Worm (Caenorhabditis elegans) whole organism, late embryonic: ENCODE measurements around the gene spp-12.

Experiments
- C38D4.7 ChIP-seq: fragments of 200-800 bp; sonication (Bioruptor generic); optimal IDR thresholded peaks from 2 replicates; lab custom pipeline; 2018; ENCODE audit warnings: mild to moderate bottlenecking, missing genetic modification characterization, moderate library complexity, missing compliant biosample characterization
- F13H6.1 ChIP-seq: sonication (generic microtip); optimal IDR thresholded peaks from 2 replicates; lab custom pipeline; 2016; ENCODE audit warnings: missing genetic modification characterization, missing compliant biosample characterization
- Y22D7AL.16 ChIP-seq: sonication (generic microtip); optimal IDR thresholded peaks from 2 replicates; lab custom pipeline; 2016; ENCODE audit warnings: missing genetic modification characterization, missing compliant biosample characterization
- ceh-24 ChIP-seq: sonication (generic microtip); optimal IDR thresholded peaks from 2 replicates; lab custom pipeline; 2016; ENCODE audit warnings: mild to moderate bottlenecking, missing genetic modification characterization, missing compliant biosample characterization
- ceh-30 ChIP-seq: fragments of 150-350 bp; optimal IDR thresholded peaks from 2 replicates; lab custom pipeline; 2014; ENCODE audit warnings: missing biosample characterization, missing genetic modification characterization
- ceh-31 ChIP-seq: sonication (generic microtip); optimal IDR thresholded peaks from 2 replicates; lab custom pipeline; 2016; ENCODE audit warnings: missing genetic modification characterization, missing compliant biosample characterization
- ceh-45 ChIP-seq: fragments of 200-800 bp; sonication (Bioruptor generic); IDR thresholded peaks from 2 replicates; pipeline ENCODE4 v1.3.6; 2022; ENCODE audit warnings: missing genetic modification reagents, missing genetic modification characterization, missing compliant biosample characterization
- ceh-48 ChIP-seq: sonication (generic microtip); optimal IDR thresholded peaks from 2 replicates; lab custom pipeline; 2016; ENCODE audit warnings: missing genetic modification characterization, inconsistent platforms, missing compliant biosample characterization
- che-1 ChIP-seq: sonication (generic microtip); optimal IDR thresholded peaks from 2 replicates; lab custom pipeline; 2016; ENCODE audit warnings: mild to moderate bottlenecking, missing genetic modification characterization, missing compliant biosample characterization
- dmd-4 ChIP-seq: sonication (generic microtip); optimal IDR thresholded peaks from 2 replicates; lab custom pipeline; 2016; ENCODE audit warnings: borderline replicate concordance, missing genetic modification characterization, missing compliant biosample characterization
- dve-1 ChIP-seq: sonication (generic microtip); optimal IDR thresholded peaks from 2 replicates; lab custom pipeline; 2017; ENCODE audit warnings: antibody characterized with exemption, mild to moderate bottlenecking, missing genetic modification characterization, missing compliant biosample characterization
- elt-2 ChIP-seq: sonication (generic microtip); optimal IDR thresholded peaks from 2 replicates; lab custom pipeline; 2016; ENCODE audit warnings: missing genetic modification reagents, missing genetic modification characterization, missing compliant biosample characterization
- elt-4 ChIP-seq: sonication (generic microtip); optimal IDR thresholded peaks from 2 replicates; lab custom pipeline; 2016; ENCODE audit warnings: missing genetic modification characterization, missing compliant biosample characterization
- ets-4 ChIP-seq: sonication (generic microtip); optimal IDR thresholded peaks from 2 replicates; lab custom pipeline; 2016; ENCODE audit warnings: missing genetic modification characterization, missing compliant biosample characterization
- eyg-1 ChIP-seq: sonication (generic microtip); optimal IDR thresholded peaks from 2 replicates; lab custom pipeline; 2016; ENCODE audit warnings: missing genotype, missing genetic modification characterization, missing compliant biosample characterization
- fax-1 ChIP-seq: sonication (generic microtip); optimal IDR thresholded peaks from 2 replicates; lab custom pipeline; 2016; ENCODE audit warnings: missing genotype, missing genetic modification characterization, missing compliant biosample characterization
- fkh-10 ChIP-seq: fragments of 150-350 bp; optimal IDR thresholded peaks from 2 replicates; lab custom pipeline; 2014; ENCODE audit warnings: missing biosample characterization, missing genetic modification reagents, missing genetic modification characterization
- fkh-6 ChIP-seq: sonication (generic microtip); optimal IDR thresholded peaks from 2 replicates; lab custom pipeline; 2016; ENCODE audit warnings: missing genetic modification characterization, missing compliant biosample characterization
- gmeb-2 ChIP-seq: sonication (generic microtip); optimal IDR thresholded peaks from 2 replicates; lab custom pipeline; 2016; ENCODE audit warnings: missing genetic modification characterization, inconsistent platforms, missing compliant biosample characterization
- hlh-15 ChIP-seq: sonication (generic microtip); optimal IDR thresholded peaks from 2 replicates; lab custom pipeline; 2016; ENCODE audit warnings: missing genetic modification characterization, missing compliant biosample characterization
- hlh-6 ChIP-seq: sonication (generic microtip); optimal IDR thresholded peaks from 2 replicates; lab custom pipeline; 2016; ENCODE audit warnings: missing genotype, missing genetic modification characterization, missing compliant biosample characterization
- hlh-8 ChIP-seq: sonication (generic microtip); optimal IDR thresholded peaks from 2 replicates; lab custom pipeline; 2016; ENCODE audit warnings: missing genotype, missing genetic modification characterization, missing compliant biosample characterization
- nfya-1 ChIP-seq: sonication (generic microtip); optimal IDR thresholded peaks from 2 replicates; lab custom pipeline; 2017; ENCODE audit warnings: missing genetic modification characterization, mild to moderate bottlenecking, missing compliant biosample characterization, antibody characterized with exemption, moderate library complexity
- nhr-11 ChIP-seq: fragments of 150-350 bp; optimal IDR thresholded peaks from 2 replicates; lab custom pipeline; 2014; ENCODE audit warnings: missing biosample characterization, missing genetic modification characterization
- nhr-232 ChIP-seq: sonication (generic microtip); optimal IDR thresholded peaks from 2 replicates; lab custom pipeline; 2016; ENCODE audit warnings: missing genetic modification characterization, missing compliant biosample characterization
- npax-4 ChIP-seq: sonication (generic microtip); optimal IDR thresholded peaks from 2 replicates; lab custom pipeline; 2016; ENCODE audit warnings: missing genetic modification characterization, missing compliant biosample characterization
- odd-2 ChIP-seq: sonication (generic microtip); optimal IDR thresholded peaks from 2 replicates; lab custom pipeline; 2017; ENCODE audit warnings: antibody characterized with exemption, mild to moderate bottlenecking, missing genetic modification characterization, missing compliant biosample characterization
- pat-9 ChIP-seq: fragments of 200-800 bp; sonication (Bioruptor generic); optimal IDR thresholded peaks from 2 replicates; lab custom pipeline; 2018; ENCODE audit warnings: mild to moderate bottlenecking, missing genetic modification characterization, moderate library complexity, missing compliant biosample characterization
- pax-1 ChIP-seq: fragments of 150-350 bp; optimal IDR thresholded peaks from 2 replicates; lab custom pipeline; 2014; ENCODE audit warnings: missing biosample characterization, missing genetic modification characterization
- pha-2 ChIP-seq: sonication (generic microtip); optimal IDR thresholded peaks from 2 replicates; lab custom pipeline; 2017; ENCODE audit warnings: mild to moderate bottlenecking, missing genetic modification characterization, missing compliant biosample characterization
- pqm-1 ChIP-seq: sonication (generic microtip); optimal IDR thresholded peaks from 2 replicates; lab custom pipeline; 2016; ENCODE audit warnings: missing genetic modification characterization, missing compliant biosample characterization
- pros-1 ChIP-seq: fragments of 150-350 bp; optimal IDR thresholded peaks from 2 replicates; lab custom pipeline; 2014; ENCODE audit warnings: missing biosample characterization, missing genetic modification reagents, missing genetic modification characterization
- sox-2 ChIP-seq: fragments of 200-800 bp; sonication (Bioruptor generic); IDR thresholded peaks from 2 replicates; pipeline ENCODE4 v1.3.6; 2022; ENCODE audit warnings: missing genetic modification reagents, missing genetic modification characterization, missing compliant biosample characterization
- sox-4 ChIP-seq: sonication (generic microtip); optimal IDR thresholded peaks from 2 replicates; lab custom pipeline; 2017; ENCODE audit warnings: mild to moderate bottlenecking, missing genetic modification characterization, inconsistent platforms, missing compliant biosample characterization
- tbx-7 ChIP-seq: sonication (generic microtip); optimal IDR thresholded peaks from 2 replicates; lab custom pipeline; 2016; ENCODE audit warnings: missing genotype, missing genetic modification characterization, missing compliant biosample characterization
- ttx-3 ChIP-seq: sonication (generic microtip); optimal IDR thresholded peaks from 2 replicates; lab custom pipeline; 2016; ENCODE audit warnings: missing genetic modification reagents, missing genetic modification characterization, missing compliant biosample characterization
- unc-55 ChIP-seq: sonication (generic microtip); optimal IDR thresholded peaks from 2 replicates; lab custom pipeline; 2017; ENCODE audit warnings: missing biosample characterization, missing genetic modification reagents, missing genetic modification characterization
- unc-86 ChIP-seq: sonication (generic microtip); optimal IDR thresholded peaks from 2 replicates; lab custom pipeline; 2016; ENCODE audit warnings: missing genetic modification characterization, missing compliant biosample characterization
- zip-5 ChIP-seq: sonication (generic microtip); optimal IDR thresholded peaks from 2 replicates; lab custom pipeline; 2016; ENCODE audit warnings: missing genetic modification characterization, missing compliant biosample characterization

Gene spp-12

DNA sequence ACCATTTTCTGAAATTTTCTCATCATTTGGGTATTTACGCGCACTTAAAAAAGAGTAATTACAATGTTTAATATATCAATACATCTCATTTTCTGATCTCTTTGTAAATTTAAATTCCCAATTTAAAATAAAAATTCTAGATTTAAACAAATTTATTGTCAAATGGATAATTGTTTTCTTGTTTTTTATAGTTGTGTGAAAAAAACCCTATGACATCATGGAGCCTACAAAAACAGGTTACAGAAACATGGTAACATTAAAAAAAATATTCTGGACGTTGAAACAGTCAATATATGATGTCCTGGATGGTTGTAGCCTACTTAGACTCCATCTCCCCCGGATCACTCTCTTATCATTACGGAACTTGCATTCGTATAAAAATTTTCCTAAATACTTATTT is at the start of gene spp-12:
Gene spp-12, plus strand, starts transcription at position 301 of the 400 bp plus-strand sequence.
- TF ChIP-seq nhr-232 (no peak), elt-4 (tag; lab: Kevin White, UChicago) (no peak), hlh-15 (tag; lab: Kevin White, UChicago) (no peak), unc-86 (tag; lab: Kevin White, UChicago) (no peak), hlh-8 (tag; lab: Kevin White, UChicago) (no peak), elt-2 (tag; lab: Kevin White, UChicago) (no peak), Y22D7AL.16 (tag; lab: Kevin White, UChicago) (no peak), ceh-48 (tag; lab: Kevin White, UChicago) (no peak), eyg-1 (tag; lab: Kevin White, UChicago) (no peak), tbx-7 (tag; lab: Kevin White, UChicago) (no peak), fkh-10 (GFP tag; lab: Kevin White, UChicago) (no peak), dve-1 (no peak), gmeb-2 (tag; lab: Kevin White, UChicago) (no peak), fkh-6 (tag; lab: Kevin White, UChicago) (no peak), nhr-11 (no peak), ttx-3 (tag; lab: Kevin White, UChicago) (no peak), unc-55 (GFP tag; lab: Kevin White, UChicago) (no peak), fax-1 (tag; lab: Kevin White, UChicago) (no peak), pat-9 (tag; lab: Kevin White, UChicago) (no peak)

DNA sequence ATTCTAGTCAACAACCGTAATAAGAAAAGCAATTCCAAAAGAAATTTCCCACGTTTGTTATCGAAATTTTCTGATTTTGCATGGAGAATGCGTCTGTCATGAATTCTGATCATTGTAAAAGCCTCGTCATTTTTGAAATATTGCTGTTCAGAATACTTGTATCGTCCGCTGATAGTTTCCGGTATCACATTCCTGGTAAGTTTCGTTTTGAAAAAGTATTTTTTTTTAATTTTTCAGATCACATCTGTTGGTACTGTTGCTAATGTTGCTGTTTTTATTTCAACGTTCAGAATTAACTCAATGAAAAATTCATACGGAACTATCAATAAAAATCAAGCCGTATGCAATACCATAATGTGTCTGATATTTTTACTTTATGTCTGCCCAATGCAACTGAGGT is 48.7 kb upstream of the spp-12 start, which contains the start of gene srx-17:
Gene srx-17, plus strand, starts transcription at position 301 of the 400 bp plus-strand sequence.
- TF ChIP-seq dmd-4 (tag; lab: Kevin White, UChicago) (no peak), pax-1 (tag; lab: Kevin White, UChicago) (no peak), ceh-48 (tag; lab: Kevin White, UChicago) (no peak), pat-9 (tag; lab: Kevin White, UChicago) (no peak), pqm-1 (tag; lab: Kevin White, UChicago) (no peak), npax-4 (tag; lab: Kevin White, UChicago) (no peak), fkh-10 (GFP tag; lab: Kevin White, UChicago) (no peak), pha-2 (tag; lab: Kevin White, UChicago) (no peak), ceh-24 (no peak), ceh-31 (tag; lab: Kevin White, UChicago) (no peak), sox-2 (no peak), elt-4 (tag; lab: Kevin White, UChicago) (no peak)

DNA sequence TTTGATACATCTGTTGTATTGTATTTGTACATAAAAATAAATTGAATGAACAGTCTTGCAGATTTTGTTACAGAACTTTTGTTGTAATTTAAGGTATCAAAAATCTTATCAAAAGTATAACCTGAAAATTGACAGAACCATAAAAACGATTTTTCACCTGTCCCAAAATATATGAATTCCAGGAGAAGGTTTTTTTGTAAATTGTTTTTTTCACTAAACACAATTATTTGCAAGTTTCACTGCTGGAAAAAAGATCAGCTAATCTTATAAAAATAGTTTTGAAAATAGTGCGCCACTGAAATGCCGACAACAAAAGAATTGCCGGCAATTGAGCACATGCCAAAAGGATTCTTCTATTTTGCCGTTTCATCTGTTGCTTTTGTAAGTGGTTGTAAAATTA is 46.5 kb upstream of the spp-12 start, which contains the start of gene srx-130:
Gene srx-130, plus strand, starts transcription at position 301 of the 400 bp plus-strand sequence.
- TF ChIP-seq unc-86 (tag; lab: Kevin White, UChicago): no peak
- no peak for TF ChIP-seq odd-2
- TF ChIP-seq hlh-8 (tag; lab: Kevin White, UChicago): no peak
- no peak for TF ChIP-seq gmeb-2 (tag; lab: Kevin White, UChicago)
- no peak for TF ChIP-seq F13H6.1 (tag; lab: Kevin White, UChicago)
- no peak for TF ChIP-seq ceh-45 (GFP tag; lab: Robert Waterston, UW)
- no peak for TF ChIP-seq nhr-232
- TF ChIP-seq hlh-6 (tag; lab: Kevin White, UChicago): no peak
- TF ChIP-seq C38D4.7 (GFP tag; lab: Kevin White, UChicago): no peak
- no peak for TF ChIP-seq che-1 (tag; lab: Kevin White, UChicago)
- TF ChIP-seq unc-55 (GFP tag; lab: Kevin White, UChicago): no peak

DNA sequence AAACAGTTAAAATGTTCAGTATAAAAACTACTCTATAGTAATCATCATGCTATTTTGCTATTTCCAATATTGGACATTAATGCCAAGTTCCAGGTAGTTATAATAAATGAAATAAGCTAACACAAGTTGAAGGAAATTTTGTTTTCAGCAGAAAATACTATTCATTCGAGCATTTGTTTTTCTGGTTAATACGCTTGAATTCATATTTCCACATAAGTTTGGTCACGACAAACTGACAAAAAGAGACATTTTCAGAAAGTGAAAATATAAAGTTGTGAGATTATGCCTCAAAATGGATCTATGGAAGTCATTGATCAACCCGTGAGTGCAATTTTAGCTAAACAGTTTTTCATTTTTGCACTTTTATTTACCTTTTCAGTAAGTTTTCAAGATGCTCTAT is 44.5 kb upstream of the spp-12 start, which contains the start of gene srx-131:
Gene srx-131, plus strand, starts transcription at position 301 of the 400 bp plus-strand sequence.
- TF ChIP-seq sox-4 (tag; lab: Kevin White, UChicago): no peak
- no peak for TF ChIP-seq hlh-6 (tag; lab: Kevin White, UChicago)
- no peak for TF ChIP-seq ets-4 (tag; lab: Kevin White, UChicago)
- TF ChIP-seq zip-5 (tag; lab: Kevin White, UChicago): no peak
- TF ChIP-seq pros-1 (tag; lab: Kevin White, UChicago): no peak
- TF ChIP-seq ceh-30 (tag; lab: Kevin White, UChicago): no peak
- no peak for TF ChIP-seq npax-4 (tag; lab: Kevin White, UChicago)
- TF ChIP-seq dve-1: no peak
- TF ChIP-seq nfya-1 (tag; lab: Kevin White, UChicago): no peak
- TF ChIP-seq eyg-1 (tag; lab: Kevin White, UChicago): no peak
- TF ChIP-seq, all 69 proteins: peak for 0
